Worm (Caenorhabditis elegans): ENCODE measurements around the gene C27F2.10.

DNA sequence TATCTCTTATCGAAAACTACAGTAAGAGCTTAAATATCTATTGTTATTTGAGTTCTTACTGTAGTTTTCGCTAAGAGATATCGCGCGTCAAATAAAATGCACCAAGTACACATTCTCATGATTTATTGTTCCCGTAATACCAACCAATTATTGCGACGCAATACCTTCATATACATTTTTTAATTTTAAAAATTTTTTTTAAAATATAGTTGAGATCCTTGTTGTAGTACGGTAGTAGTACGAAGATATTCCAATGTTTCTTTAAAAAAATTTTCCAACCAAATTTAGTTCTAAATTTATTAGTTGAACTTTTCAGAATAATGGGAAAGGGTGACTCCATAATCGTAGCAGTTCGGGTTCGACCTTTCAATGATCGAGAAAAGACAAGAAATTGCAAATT lies 43.9 kb upstream of the C27F2.10 start, which contains the start of gene klp-6:
- no peak for TF ChIP-seq nhr-237 (tag; optimal IDR thresholded peaks at IDR 0.05)
- TF ChIP-seq elt-1 (tag; optimal IDR thresholded peaks at IDR 0.05), result no peak
- TF ChIP-seq ceh-16 (tag; optimal IDR thresholded peaks at IDR 0.05), result no peak
- TF ChIP-seq unc-39 (tag; optimal IDR thresholded peaks at IDR 0.05), result no peak
- TF ChIP-seq nhr-10 (tag; optimal IDR thresholded peaks at IDR 0.05), result no peak
- no peak for TF ChIP-seq R02D3.7 (tag; optimal IDR thresholded peaks at IDR 0.05)
- no peak for TF ChIP-seq blmp-1 (tag; optimal IDR thresholded peaks at IDR 0.05; ENCODE audit: insufficient read depth)
- no peak for TF ChIP-seq ama-1 (optimal IDR thresholded peaks at IDR 0.05)
- TF ChIP-seq fos-1 (tag; optimal IDR thresholded peaks at IDR 0.05), result no peak
- TF ChIP-seq lin-39 (tag; optimal IDR thresholded peaks at IDR 0.05), result no peak
- TF ChIP-seq snpc-4 (tag; optimal IDR thresholded peaks at IDR 0.05), result no peak
- TF ChIP-seq ztf-4 (tag; optimal IDR thresholded peaks at IDR 0.05), result no peak
- TF ChIP-seq ztf-11 (tag; optimal IDR thresholded peaks at IDR 0.05), result no peak
- no peak for TF ChIP-seq mdl-1 (tag; optimal IDR thresholded peaks at IDR 0.05)
